Worm (Caenorhabditis elegans) whole organism, mixed stage, embryonic: ENCODE results near the gene frpr-11.
A peak's percentile ranks its signal among the peaks of the same experiment; 100 is the strongest.

Experiments
- bed-3 ChIP-seq: fragments of 200-800 bp; sonication (Bioruptor generic); optimal IDR thresholded peaks from 3 replicates; lab custom pipeline; 2018; ENCODE audit warnings: mild to moderate bottlenecking, missing genetic modification characterization, moderate library complexity, missing compliant biosample characterization
- blmp-1 ChIP-seq: fragments of 150-350 bp; optimal IDR thresholded peaks from 2 replicates; lab custom pipeline; 2014; ENCODE audit warnings: missing biosample characterization, missing genetic modification characterization
- ceh-39 ChIP-seq: fragments of 150-350 bp; optimal IDR thresholded peaks from 2 replicates; lab custom pipeline; 2014; ENCODE audit warnings: missing biosample characterization, missing genetic modification characterization
- ceh-43 ChIP-seq: fragments of 200-800 bp; sonication (Bioruptor generic); optimal IDR thresholded peaks from 2 replicates; lab custom pipeline; 2018; ENCODE audit warnings: mild to moderate bottlenecking, missing genetic modification characterization, moderate library complexity, missing compliant biosample characterization
- ceh-83 ChIP-seq: fragments of 200-800 bp; sonication (Bioruptor generic); optimal IDR thresholded peaks from 2 replicates; lab custom pipeline; 2018; ENCODE audit warnings: mild to moderate bottlenecking, missing genetic modification characterization, missing compliant biosample characterization
- ces-1 ChIP-seq: fragments of 150-350 bp; optimal IDR thresholded peaks from 2 replicates; lab custom pipeline; 2014; ENCODE audit warnings: missing biosample characterization, missing genetic modification reagents, missing genetic modification characterization
- cnd-1 ChIP-seq: fragments of 200-800 bp; sonication (Bioruptor generic); optimal IDR thresholded peaks from 2 replicates; lab custom pipeline; 2018; ENCODE audit warnings: mild to moderate bottlenecking, missing genetic modification characterization, missing compliant biosample characterization
- drap-1 ChIP-seq: fragments of 200-800 bp; sonication (Bioruptor generic); optimal IDR thresholded peaks from 3 replicates; lab custom pipeline; 2018; ENCODE audit warnings: mild to moderate bottlenecking, missing genetic modification characterization, missing compliant biosample characterization
- elt-1 ChIP-seq: sonication (generic microtip); optimal IDR thresholded peaks from 2 replicates; lab custom pipeline; 2017; ENCODE audit warnings: missing genetic modification characterization, mild to moderate bottlenecking, missing compliant biosample characterization, antibody characterized with exemption, moderate library complexity, borderline replicate concordance; ENCODE audit not compliant: insufficient read depth
- flh-1 ChIP-seq: fragments of 200-800 bp; sonication (Bioruptor generic); optimal IDR thresholded peaks from 2 replicates; lab custom pipeline; 2018; ENCODE audit warnings: mild to moderate bottlenecking, missing genetic modification characterization, moderate library complexity, missing compliant biosample characterization
- ham-2 ChIP-seq: fragments of 200-800 bp; sonication (Bioruptor generic); optimal IDR thresholded peaks from 2 replicates; lab custom pipeline; 2018; ENCODE audit warnings: mild to moderate bottlenecking, missing genetic modification characterization, missing compliant biosample characterization
- hlh-1 ChIP-seq: fragments of 150-350 bp; optimal IDR thresholded peaks from 2 replicates; lab custom pipeline; 2014; ENCODE audit warnings: missing biosample characterization, missing genetic modification reagents, missing genetic modification characterization
- lin-13 ChIP-seq: fragments of 150-350 bp; optimal IDR thresholded peaks from 2 replicates; lab custom pipeline; 2014; ENCODE audit warnings: missing biosample characterization, missing genetic modification characterization
- lsy-2 ChIP-seq: fragments of 150-350 bp; optimal IDR thresholded peaks from 2 replicates; lab custom pipeline; 2014; ENCODE audit warnings: missing biosample characterization, missing genetic modification characterization
- mep-1 ChIP-seq: fragments of 150-350 bp; optimal IDR thresholded peaks from 2 replicates; lab custom pipeline; 2017; ENCODE audit warnings: missing biosample characterization, missing genetic modification reagents, missing genetic modification characterization, inconsistent platforms
- mls-2 ChIP-seq: sonication (generic microtip); optimal IDR thresholded peaks from 2 replicates; lab custom pipeline; 2016; ENCODE audit warnings: mild to moderate bottlenecking, missing genetic modification characterization, moderate library complexity, missing compliant biosample characterization
- nhr-2 ChIP-seq: fragments of 150-350 bp; optimal IDR thresholded peaks from 2 replicates; lab custom pipeline; 2014; ENCODE audit warnings: missing biosample characterization, missing genetic modification characterization
- nhr-237 ChIP-seq: fragments of 150-350 bp; optimal IDR thresholded peaks from 2 replicates; lab custom pipeline; 2014; ENCODE audit warnings: missing biosample characterization, missing genetic modification characterization
- nhr-28 ChIP-seq: fragments of 150-350 bp; optimal IDR thresholded peaks from 2 replicates; lab custom pipeline; 2014; ENCODE audit warnings: missing biosample characterization, missing genetic modification characterization
- nhr-76 ChIP-seq: sonication (generic microtip); optimal IDR thresholded peaks from 2 replicates; lab custom pipeline; 2017; ENCODE audit warnings: missing biosample characterization, missing genetic modification characterization
- pha-4 ChIP-seq: fragments of 150-350 bp; optimal IDR thresholded peaks from 2 replicates; lab custom pipeline; 2018; ENCODE audit warnings: missing biosample characterization, missing genetic modification reagents, missing genetic modification characterization
- sem-2 ChIP-seq: fragments of 200-800 bp; sonication (Bioruptor generic); optimal IDR thresholded peaks from 2 replicates; lab custom pipeline; 2018; ENCODE audit warnings: mild to moderate bottlenecking, missing genetic modification characterization, missing compliant biosample characterization
- snpc-4 ChIP-seq: fragments of 150-350 bp; optimal IDR thresholded peaks from 2 replicates; lab custom pipeline; 2014; ENCODE audit warnings: missing biosample characterization, missing genetic modification characterization
- sptf-1 ChIP-seq: sonication (generic microtip); optimal IDR thresholded peaks from 2 replicates; lab custom pipeline; 2017; ENCODE audit warnings: mild to moderate bottlenecking, missing genetic modification characterization, moderate library complexity, missing compliant biosample characterization
- tbx-8 ChIP-seq: fragments of 200-800 bp; sonication (Bioruptor generic); optimal IDR thresholded peaks from 2 replicates; lab custom pipeline; 2018; ENCODE audit warnings: mild to moderate bottlenecking, missing genetic modification characterization, moderate library complexity, missing compliant biosample characterization
- unc-120 ChIP-seq: sonication (generic microtip); optimal IDR thresholded peaks from 2 replicates; lab custom pipeline; 2017; ENCODE audit warnings: missing genetic modification characterization, missing compliant biosample characterization; ENCODE audit not compliant: poor library complexity, severe bottlenecking
- unc-62 ChIP-seq: fragments of 150-350 bp; optimal IDR thresholded peaks from 2 replicates; lab custom pipeline; 2014; ENCODE audit warnings: missing biosample characterization, missing genetic modification reagents, missing genetic modification characterization
- zip-8 ChIP-seq: fragments of 150-350 bp; optimal IDR thresholded peaks from 2 replicates; lab custom pipeline; 2014; ENCODE audit warnings: missing biosample characterization, missing genetic modification characterization

The frpr-11 gene

DNA sequence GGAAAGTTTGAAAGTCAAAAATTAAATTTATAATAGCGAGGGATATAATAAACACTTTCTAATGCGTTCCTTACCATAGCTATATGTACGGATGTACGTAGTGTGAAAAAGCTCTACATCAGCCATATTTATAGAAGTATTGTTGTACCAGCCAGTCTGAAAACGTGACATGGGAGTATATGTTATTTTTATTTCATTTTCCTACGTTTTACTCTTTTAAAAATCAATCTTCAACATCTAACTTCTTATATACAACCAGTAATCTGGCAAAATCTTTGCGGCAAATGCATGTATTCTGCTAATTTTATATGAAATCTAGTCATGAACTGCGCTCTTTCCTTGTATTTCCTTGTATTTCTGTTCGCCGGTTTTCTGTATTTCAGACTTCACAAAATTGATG lies 25.3 kb downstream of the frpr-11 start, which contains the start of gene H14N18.2:
TSS of gene H14N18.2 (plus strand) at position 301 of the 400 bp plus-strand sequence.
- TF ChIP-seq pha-4, result no peak
- no peak for TF ChIP-seq nhr-76 (tag; lab: Kevin White, UChicago)
- no peak for TF ChIP-seq nhr-2 (tag; lab: Kevin White, UChicago)
- TF ChIP-seq mep-1 (tag; lab: Kevin White, UChicago), result no peak
- TF ChIP-seq, all 35 proteins: peak for 0

- TF ChIP-seq blmp-1 (tag; lab: Kevin White, UChicago) (no peak), pha-4 (no peak), flh-1 (no peak), ham-2 (no peak)
These were observed 27.3 kb downstream of the frpr-11 start for ce11 chrV:8934264-8934663.

- TF ChIP-seq nhr-237, result no peak
- no peak for TF ChIP-seq mls-2
- no peak for TF ChIP-seq nhr-76 (tag; lab: Kevin White, UChicago)
- TF ChIP-seq cnd-1 (tag; lab: Kevin White, UChicago), result no peak
- TF ChIP-seq elt-1, result no peak
- TF ChIP-seq ceh-39 (tag; lab: Kevin White, UChicago), result no peak
- no peak for TF ChIP-seq drap-1 (GFP tag; lab: Kevin White, UChicago)
These were observed 28.1 kb downstream of the frpr-11 start for ce11 chrV:8935104-8935503.

DNA sequence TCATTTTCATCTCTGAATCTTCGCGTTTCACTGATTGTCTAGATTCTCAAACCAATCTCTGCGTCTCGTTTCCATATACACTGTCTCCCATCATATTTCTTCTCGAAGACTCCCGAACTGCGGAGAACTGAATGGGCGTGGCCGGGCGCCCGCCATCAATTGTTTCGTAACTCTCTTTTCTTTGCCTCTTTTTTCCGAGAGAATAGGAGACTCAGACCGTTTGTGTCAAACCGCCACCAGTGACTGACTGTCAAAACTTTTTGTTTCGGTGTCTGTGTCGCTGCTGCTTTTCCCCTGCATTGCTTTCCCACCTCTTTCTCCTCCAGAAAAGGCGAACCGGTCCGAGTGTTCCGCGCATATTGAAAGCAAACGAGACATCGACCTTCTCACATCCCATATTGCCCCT lies 29.2 kb downstream of the frpr-11 start, which contains the start of gene unc-23:
TSS of gene unc-23 (plus strand) at position 176 of the 406 bp plus-strand sequence.
- TF ChIP-seq elt-1 (peak; percentile 49), drap-1 (GFP tag; lab: Kevin White, UChicago) (no peak), unc-120 (peak; percentile 64), unc-62 (GFP tag; lab: Kevin White, UChicago) (peak; percentile 59), nhr-2 (tag; lab: Kevin White, UChicago) (no peak), tbx-8 (GFP tag; lab: Kevin White, UChicago) (no peak), nhr-237 (peak; percentile 17), pha-4 (peak; percentile 21), sptf-1 (tag; lab: Kevin White, UChicago) (peak; percentile 35), blmp-1 (tag; lab: Kevin White, UChicago) (peak; percentile 14), ham-2 (peak; percentile 77)

DNA sequence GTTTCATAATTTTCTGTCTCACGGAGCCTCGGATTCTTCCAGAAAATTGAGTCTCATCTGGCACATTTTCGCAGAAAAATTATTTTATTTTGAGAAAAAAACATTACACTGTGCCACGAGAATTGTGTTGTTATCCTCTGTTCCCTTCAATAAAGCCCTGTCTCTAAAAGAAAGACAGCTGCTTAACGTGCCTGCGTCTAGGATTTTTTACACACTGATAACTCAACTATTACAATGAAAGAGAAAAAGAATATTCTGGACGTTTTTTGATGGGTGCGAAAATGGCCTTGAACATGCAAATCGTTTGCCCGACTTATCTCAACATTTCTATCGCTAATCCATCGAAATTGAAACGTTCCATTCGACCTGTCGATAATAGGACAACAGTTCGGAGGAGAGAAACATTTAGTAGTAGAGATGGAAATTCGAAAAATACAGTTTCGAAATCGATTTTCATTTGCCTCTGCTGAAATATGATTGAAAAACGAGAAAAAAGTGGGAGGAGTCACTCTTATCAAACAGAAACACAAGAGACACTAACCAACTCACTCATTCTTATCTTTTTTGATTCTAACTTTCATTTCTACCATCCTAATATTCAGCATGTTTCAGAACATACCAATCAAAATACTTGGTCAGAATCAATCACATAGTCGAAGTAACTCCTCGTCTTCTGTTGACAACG lies 29.9 kb downstream of the frpr-11 start:
- no peak for TF ChIP-seq ceh-43 (GFP tag; lab: Kevin White, UChicago)
- no peak for TF ChIP-seq zip-8 (tag; lab: Kevin White, UChicago)
- no peak for TF ChIP-seq lsy-2 (tag; lab: Kevin White, UChicago)
- TF ChIP-seq lin-13 (tag; lab: Kevin White, UChicago), result no peak
- TF ChIP-seq unc-120, result peak; percentile 4
- TF ChIP-seq sem-2 (GFP tag; lab: Kevin White, UChicago), result no peak
- TF ChIP-seq elt-1, result no peak
- TF ChIP-seq nhr-28 (tag; lab: Kevin White, UChicago), result no peak
- no peak for TF ChIP-seq ceh-39 (tag; lab: Kevin White, UChicago)
- TF ChIP-seq unc-62 (GFP tag; lab: Kevin White, UChicago), result peak; percentile 77
- peak; percentile 92 for TF ChIP-seq hlh-1 (tag; lab: Kevin White, UChicago)
- TF ChIP-seq, all 35 proteins: peak for 3

DNA sequence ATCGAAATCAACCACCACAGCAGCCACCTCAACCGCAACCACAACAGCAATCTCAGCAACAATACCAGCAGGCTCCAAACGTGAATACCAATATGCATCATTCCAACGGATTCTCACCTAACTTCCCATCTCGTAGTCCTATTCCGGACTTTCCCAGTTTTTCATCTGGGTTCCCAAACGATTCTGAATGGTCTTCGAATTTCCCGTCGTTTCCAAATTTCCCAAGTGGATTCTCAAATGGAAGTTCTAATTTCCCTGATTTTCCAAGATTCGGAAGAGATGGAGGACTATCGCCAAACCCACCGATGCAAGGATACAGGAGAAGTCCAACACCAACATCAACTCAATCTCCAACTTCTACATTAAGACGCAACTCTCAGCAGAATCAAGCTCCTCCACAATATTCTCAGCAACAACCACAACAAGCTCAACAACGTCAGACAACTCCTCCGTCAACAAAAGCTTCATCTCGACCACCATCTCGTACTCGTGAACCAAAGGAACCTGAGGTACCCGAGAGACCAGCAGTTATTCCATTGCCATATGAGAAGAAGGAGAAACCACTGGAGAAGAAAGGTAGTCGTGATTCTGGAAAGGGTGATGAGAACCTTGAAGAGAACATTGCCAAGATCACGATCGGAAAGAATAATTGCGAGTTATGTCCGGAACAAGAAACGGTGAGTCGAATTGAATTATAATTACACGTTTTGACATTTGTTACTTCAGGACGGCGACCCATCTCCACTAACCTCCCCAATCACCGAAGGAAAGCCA lies 30.7 kb downstream of the frpr-11 start:
- TF ChIP-seq bed-3 (GFP tag; lab: Kevin White, UChicago) (no peak), ceh-83 (GFP tag; lab: Kevin White, UChicago) (no peak), ces-1 (GFP tag; lab: Kevin White, UChicago) (no peak), lin-13 (tag; lab: Kevin White, UChicago) (no peak), hlh-1 (tag; lab: Kevin White, UChicago) (no peak), drap-1 (GFP tag; lab: Kevin White, UChicago) (no peak), flh-1 (no peak), ceh-43 (GFP tag; lab: Kevin White, UChicago) (no peak), zip-8 (tag; lab: Kevin White, UChicago) (no peak), mls-2 (no peak), sptf-1 (tag; lab: Kevin White, UChicago) (no peak), snpc-4 (tag; lab: Kevin White, UChicago) (no peak), unc-62 (GFP tag; lab: Kevin White, UChicago) (no peak)
